Worm (Caenorhabditis elegans): ENCODE results near the gene vha-5.

- TF ChIP-seq fax-1 (tag; optimal IDR thresholded peaks at IDR 0.05) (no peak), nfya-1 (tag; optimal IDR thresholded peaks at IDR 0.05) (no peak), mec-3 (tag; optimal IDR thresholded peaks at IDR 0.05; ENCODE audit: borderline replicate concordance) (no peak), ttx-3 (tag; optimal IDR thresholded peaks at IDR 0.05) (no peak), ceh-45 (GFP tag; IDR thresholded peaks at IDR 0.05) (no peak), pqm-1 (tag; optimal IDR thresholded peaks at IDR 0.05) (no peak), ahr-1 (tag; optimal IDR thresholded peaks at IDR 0.05) (no peak), gmeb-2 (tag; optimal IDR thresholded peaks at IDR 0.05) (no peak), hlh-13 (GFP tag; optimal IDR thresholded peaks at IDR 0.05) (no peak), elt-4 (tag; optimal IDR thresholded peaks at IDR 0.05) (no peak), ama-1 (optimal IDR thresholded peaks at IDR 0.05) (no peak), ceh-22 (tag; optimal IDR thresholded peaks at IDR 0.05) (no peak)
These were observed 4.1 kb upstream of the vha-5 start, which contains the start of gene F35H10.6 for ce11 chrIV:8299636-8300035.
